Worm (Caenorhabditis elegans) whole organism, L2 larva: Measurements from ENCODE around the gene ugt-6.

Experiments
- R02D3.7 ChIP-seq: fragments of 150-350 bp; optimal IDR thresholded peaks from 2 replicates; lab custom pipeline; 2014; ENCODE audit warnings: missing biosample characterization, missing genetic modification characterization
- aly-2 ChIP-seq: fragments of 150-350 bp; optimal IDR thresholded peaks from 2 replicates; lab custom pipeline; 2014; ENCODE audit warnings: missing biosample characterization, missing genetic modification characterization
- ama-1 ChIP-seq: fragments of 150-350 bp; optimal IDR thresholded peaks from 2 replicates; lab custom pipeline; 2018; ENCODE audit warnings: inconsistent platforms
- ceh-82 ChIP-seq: fragments of 150-350 bp; optimal IDR thresholded peaks from 2 replicates; lab custom pipeline; 2014; ENCODE audit warnings: missing biosample characterization, missing genetic modification characterization
- elt-1 ChIP-seq: fragments of 150-350 bp; optimal IDR thresholded peaks from 2 replicates; lab custom pipeline; 2014; ENCODE audit warnings: missing biosample characterization, missing genetic modification characterization
- lin-13 ChIP-seq: fragments of 150-350 bp; optimal IDR thresholded peaks from 2 replicates; lab custom pipeline; 2014; ENCODE audit warnings: missing biosample characterization, missing genetic modification reagents, missing genetic modification characterization
- ztf-4 ChIP-seq: fragments of 150-350 bp; optimal IDR thresholded peaks from 2 replicates; lab custom pipeline; 2014; ENCODE audit warnings: missing biosample characterization, missing genetic modification characterization

- TF ChIP-seq aly-2, result no peak
- no peak for TF ChIP-seq ceh-82 (tag; lab: Kevin White, UChicago)
- no peak for TF ChIP-seq elt-1 (tag; lab: Kevin White, UChicago)
- no peak for TF ChIP-seq R02D3.7
- TF ChIP-seq ztf-4 (tag; lab: Kevin White, UChicago), result no peak
- TF ChIP-seq lin-13 (GFP tag; lab: Kevin White, UChicago), result peak; percentile 18
- TF ChIP-seq ama-1, result no peak
Measured at ce11 chrV:12780248-12780647, 17.8 kb downstream of the ugt-6 start.
